Fruit fly (Drosophila melanogaster) whole organism: Measurements from ENCODE around the gene CG6154.

ENCODE experiments used
- CG8478 ChIP-seq: fragments of >200 bp; optimal IDR thresholded peaks from 2 replicates; lab custom pipeline; 2018; ENCODE audit warnings: inconsistent platforms
- Dll ChIP-seq: fragments of >200 bp; optimal IDR thresholded peaks from 2 replicates; lab custom pipeline; 2017
- EcR ChIP-seq, 2 experiments: fragments of >200 bp; optimal IDR thresholded peaks; 2 replicates each; lab custom pipeline; 2017; ENCODE audit warnings: missing biosample characterization in 2 of 2, missing genetic modification characterization in 2 of 2, missing genetic modification reagents in 2 of 2
- pan ChIP-seq: fragments of >200 bp; optimal IDR thresholded peaks from 2 replicates; lab custom pipeline; 2017
- psq ChIP-seq: fragments of >200 bp; optimal IDR thresholded peaks from 2 replicates; lab custom pipeline; 2017
- usp ChIP-seq: fragments of >200 bp; optimal IDR thresholded peaks from 2 replicates; lab custom pipeline; 2017; ENCODE audit warnings: missing biosample characterization, missing genetic modification characterization, mixed read lengths

Gene CG6154

DNA sequence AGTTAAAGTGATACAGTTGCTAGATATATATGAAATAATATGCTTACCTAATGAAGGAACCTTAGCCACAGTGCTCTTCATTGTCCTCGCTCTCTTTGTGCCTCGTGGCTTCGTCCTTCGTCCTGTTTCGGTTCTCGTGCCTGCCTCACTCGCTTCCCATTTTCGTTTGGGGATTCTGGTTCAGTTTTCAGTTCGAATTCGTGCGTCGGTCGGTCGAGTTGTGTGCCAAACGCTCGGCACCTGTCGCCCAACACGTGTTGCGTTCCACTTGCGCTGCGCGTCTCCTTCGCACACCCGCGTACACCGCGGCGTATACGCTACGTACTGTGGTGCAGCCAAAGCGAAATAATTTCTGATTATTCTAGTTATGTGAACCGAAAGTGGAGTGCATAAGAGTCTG, at the start of gene CG6154:
Gene CG6154, plus strand, starts transcription at position 185 of the 400 bp plus-strand sequence.
- TF ChIP-seq CG8478 (lab: Kevin White, UChicago) (no peak), Dll (lab: Kevin White, UChicago) (no peak), pan (lab: Kevin White, UChicago) (no peak), psq (lab: Kevin White, UChicago) (no peak), EcR (GFP tag; optimal IDR thresholded peaks at IDR 0.05; lab: Kevin White, UChicago) (no peak), usp (GFP tag; lab: Kevin White, UChicago) (no peak)

DNA sequence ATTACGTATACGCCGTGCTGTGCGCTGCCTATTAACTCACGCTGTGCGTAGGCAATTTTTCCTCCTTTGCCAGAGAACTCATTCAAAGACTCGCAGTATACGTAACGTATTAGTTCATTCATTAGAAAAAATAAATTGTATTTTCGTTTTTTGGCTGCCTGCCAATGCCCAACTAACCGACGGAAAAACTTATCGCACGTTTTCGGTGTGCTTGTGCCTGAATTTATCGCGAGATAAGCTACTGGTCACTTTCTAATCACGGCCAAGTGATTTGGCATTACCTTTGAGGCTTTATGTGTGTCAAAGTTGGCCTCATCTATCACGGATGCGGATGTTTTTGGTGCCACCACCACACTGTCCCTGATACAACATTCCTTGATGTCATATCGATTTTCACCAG, 49.5 kb upstream of the CG6154 start:
- TF ChIP-seq pan (lab: Kevin White, UChicago) (no peak), Dll (lab: Kevin White, UChicago) (no peak), CG8478 (lab: Kevin White, UChicago) (no peak), EcR (GFP tag; optimal IDR thresholded peaks at IDR 0.05; lab: Kevin White, UChicago) (no peak), psq (lab: Kevin White, UChicago) (no peak), usp (GFP tag; lab: Kevin White, UChicago) (no peak)

DNA sequence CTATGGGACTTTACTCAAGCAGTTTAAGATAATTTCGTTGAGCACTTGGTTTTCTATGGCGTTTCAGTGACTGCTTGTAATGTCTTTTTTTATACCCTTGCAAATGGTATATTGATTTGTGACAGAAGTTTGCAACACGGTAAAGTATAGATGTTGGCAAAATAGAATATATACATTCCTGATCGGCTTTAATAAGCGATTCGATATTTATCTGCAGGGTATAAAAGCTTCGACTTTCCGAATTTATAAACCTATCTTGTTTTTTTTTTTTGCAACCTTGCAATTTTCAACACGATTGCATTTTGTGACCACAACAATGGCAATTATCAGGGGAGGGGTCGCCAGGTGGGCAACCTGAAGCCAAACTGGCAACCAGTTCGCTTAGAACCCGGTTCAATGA, 48.2 kb upstream of the CG6154 start:
- TF ChIP-seq Dll (lab: Kevin White, UChicago) (no peak), EcR (GFP tag; optimal IDR thresholded peaks at IDR 0.05; lab: Kevin White, UChicago) (no peak), usp (GFP tag; lab: Kevin White, UChicago) (no peak), psq (lab: Kevin White, UChicago) (no peak), pan (lab: Kevin White, UChicago) (no peak), CG8478 (lab: Kevin White, UChicago) (no peak)

DNA sequence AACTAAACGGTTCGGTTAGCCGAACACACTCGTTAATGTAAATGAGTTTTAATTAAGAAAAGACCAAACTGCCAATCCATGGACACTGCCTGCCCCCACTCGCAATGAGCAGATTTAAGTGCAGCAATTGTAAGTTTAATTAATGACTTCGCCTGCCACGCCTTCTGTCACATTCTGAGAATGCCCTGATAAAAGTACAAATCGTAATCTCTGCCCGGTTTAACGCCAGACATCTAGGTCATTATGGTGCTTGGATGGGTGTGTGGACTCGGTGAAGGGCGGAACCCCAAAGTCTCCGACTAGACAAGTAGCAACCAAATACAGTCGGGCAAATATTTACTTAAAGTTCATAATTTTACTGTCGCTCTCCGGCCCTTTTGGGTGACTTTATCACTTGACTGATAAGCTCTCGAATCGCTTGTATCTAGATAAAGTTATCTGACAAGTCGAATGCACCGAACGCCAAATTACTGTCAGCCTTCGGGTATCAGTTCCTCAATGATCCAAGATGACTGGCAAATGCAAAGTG, 40.3 kb upstream of the CG6154 start:
- TF ChIP-seq EcR (GFP tag; optimal IDR thresholded peaks at IDR 0.05; lab: Kevin White, UChicago) (no peak), Dll (lab: Kevin White, UChicago) (no peak), pan (lab: Kevin White, UChicago) (no peak), CG8478 (lab: Kevin White, UChicago) (no peak), psq (lab: Kevin White, UChicago) (no peak), usp (GFP tag; lab: Kevin White, UChicago) (no peak)

DNA sequence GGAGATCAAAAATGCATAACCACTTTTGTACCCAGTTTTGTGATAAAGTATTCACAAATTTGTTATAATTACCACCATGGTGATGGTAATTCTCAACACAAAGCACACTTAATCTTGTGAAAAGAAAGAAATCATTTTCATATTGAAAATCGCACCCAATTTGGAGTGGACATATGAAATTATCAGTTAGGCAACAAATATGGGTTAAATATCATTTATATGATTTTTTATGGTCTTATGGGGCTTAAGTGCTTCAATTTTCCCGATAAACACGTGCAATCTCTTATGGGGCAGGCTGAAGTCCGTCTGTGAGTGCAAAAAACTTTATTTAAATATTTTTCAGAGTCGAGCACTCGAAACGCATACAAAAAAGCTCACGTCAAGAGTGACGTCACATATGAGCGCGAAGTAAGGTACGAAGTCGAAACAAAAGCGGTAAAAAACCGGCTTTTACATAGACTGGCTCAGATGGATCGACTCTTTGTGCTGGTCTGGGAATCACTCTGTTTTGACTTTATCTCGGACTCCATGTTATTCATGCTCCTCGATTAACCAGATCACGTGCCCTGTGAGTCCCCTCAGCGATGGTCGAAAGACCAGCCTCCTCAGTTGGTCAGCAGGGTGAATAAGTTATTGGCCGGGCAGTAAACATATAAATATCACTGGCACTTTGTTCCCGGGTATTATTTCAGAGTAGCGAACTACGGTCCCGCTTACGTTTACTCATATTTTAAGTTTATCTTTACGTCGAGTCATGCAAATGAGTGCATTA, 35.8 kb upstream of the CG6154 start:
- TF ChIP-seq CG8478 (lab: Kevin White, UChicago) (no peak), usp (GFP tag; lab: Kevin White, UChicago) (no peak), psq (lab: Kevin White, UChicago) (no peak), Dll (lab: Kevin White, UChicago) (no peak), EcR (GFP tag; optimal IDR thresholded peaks at IDR 0.05; lab: Kevin White, UChicago) (no peak), pan (lab: Kevin White, UChicago) (no peak)

DNA sequence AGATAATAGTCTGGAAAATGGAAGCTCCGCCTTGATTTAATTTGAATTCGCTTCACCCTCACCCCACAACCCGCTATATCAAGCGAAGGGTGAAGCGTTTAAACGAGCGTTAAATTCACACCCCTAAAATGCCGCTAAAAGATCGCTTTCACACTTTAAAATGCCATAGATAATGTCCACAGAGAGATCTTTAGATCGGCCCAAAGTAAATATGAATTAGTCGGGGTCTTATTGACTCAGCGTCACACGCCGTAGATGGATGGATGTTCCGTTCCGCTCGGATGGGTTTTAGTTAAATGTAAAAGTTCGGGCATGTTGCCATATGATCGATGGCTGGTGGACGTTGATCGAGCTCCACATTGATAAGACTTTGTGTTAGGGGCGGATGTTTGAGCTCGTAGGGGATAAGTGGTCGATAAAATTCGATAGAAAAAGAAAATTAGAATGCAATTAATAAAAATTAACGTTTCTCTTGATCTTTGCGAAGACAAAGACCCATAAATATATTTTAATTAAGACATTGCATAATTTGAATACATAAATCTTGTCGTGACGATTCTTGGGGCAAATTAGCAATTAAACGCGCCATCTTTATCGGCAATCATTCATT, 34.3 kb upstream of the CG6154 start:
- no peak for TF ChIP-seq usp (GFP tag; lab: Kevin White, UChicago)
- no peak for TF ChIP-seq Dll (lab: Kevin White, UChicago)
- TF ChIP-seq pan (lab: Kevin White, UChicago) = no peak
- no peak for TF ChIP-seq CG8478 (lab: Kevin White, UChicago)
- no peak for TF ChIP-seq psq (lab: Kevin White, UChicago)
- no peak for TF ChIP-seq EcR (GFP tag; optimal IDR thresholded peaks at IDR 0.05; lab: Kevin White, UChicago)

DNA sequence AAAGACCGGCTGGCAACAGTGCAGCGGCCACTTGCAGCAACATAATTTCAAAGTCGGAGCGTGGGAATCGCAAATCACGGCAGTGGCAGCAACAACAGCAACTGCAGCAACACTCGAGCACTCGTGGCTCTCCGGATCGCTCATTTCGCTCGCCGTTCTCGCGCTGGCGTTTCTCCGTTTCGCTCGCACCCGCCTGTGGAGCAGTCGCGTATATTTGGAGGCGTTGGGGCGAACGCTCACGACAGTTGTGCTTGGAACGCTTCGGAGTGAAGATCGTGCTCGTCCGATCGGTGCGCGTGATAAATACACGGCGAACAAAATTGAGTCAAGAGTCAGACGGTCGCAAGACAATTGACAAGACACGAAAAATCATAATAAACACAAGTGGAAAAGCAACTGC, 32.4 kb upstream of the CG6154 start, which contains the start of gene CG12290:
Gene CG12290, plus strand, starts transcription at position 233 of the 400 bp plus-strand sequence.
- peak; percentile 100 for TF ChIP-seq Dll (lab: Kevin White, UChicago)
- TF ChIP-seq CG8478 (lab: Kevin White, UChicago) = no peak

DNA sequence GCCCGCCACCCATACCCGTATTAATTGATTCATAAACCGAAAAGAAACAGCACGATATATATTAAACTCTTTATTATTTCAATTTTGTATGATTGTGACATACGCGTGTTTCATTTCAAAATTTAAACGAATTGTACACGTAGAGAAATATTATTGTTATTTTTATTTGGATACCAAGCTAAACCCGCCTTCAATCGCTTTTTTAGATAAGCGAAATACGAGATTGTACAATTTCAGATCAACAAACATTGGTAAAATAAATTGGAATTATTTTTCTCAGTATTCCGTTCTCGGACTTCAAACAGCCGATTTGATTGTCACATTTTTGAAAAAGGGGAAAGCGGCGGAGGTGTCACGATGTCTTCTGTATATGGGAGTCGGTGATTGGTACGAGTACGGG, 27.4 kb upstream of the CG6154 start:
- TF ChIP-seq EcR (GFP tag; optimal IDR thresholded peaks at IDR 0.05; lab: Kevin White, UChicago) = no peak
- TF ChIP-seq CG8478 (lab: Kevin White, UChicago) = no peak
- TF ChIP-seq psq (lab: Kevin White, UChicago) = no peak
- TF ChIP-seq pan (lab: Kevin White, UChicago) = no peak
- TF ChIP-seq Dll (lab: Kevin White, UChicago) = no peak
- TF ChIP-seq usp (GFP tag; lab: Kevin White, UChicago) = no peak

DNA sequence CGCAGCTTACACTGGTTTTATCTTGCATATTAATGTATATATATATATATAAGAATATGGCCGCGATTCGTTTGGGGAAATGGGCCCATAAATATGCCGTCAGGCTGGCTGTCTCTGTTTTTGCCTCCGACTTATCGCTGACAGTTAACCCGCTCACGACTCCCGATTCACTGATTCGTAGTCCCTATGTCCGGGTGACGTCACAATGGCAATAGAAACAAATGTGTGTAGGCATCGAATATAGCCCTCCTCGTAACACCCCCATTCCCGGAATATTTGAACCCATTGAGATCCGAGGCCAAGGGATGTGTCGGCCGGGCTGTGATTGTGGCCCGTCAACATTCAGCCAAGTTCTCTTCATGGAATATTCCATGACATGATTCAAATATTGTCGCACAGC, 25.0 kb upstream of the CG6154 start:
- no peak for TF ChIP-seq usp (GFP tag; lab: Kevin White, UChicago)
- TF ChIP-seq CG8478 (lab: Kevin White, UChicago) = no peak
- no peak for TF ChIP-seq pan (lab: Kevin White, UChicago)
- no peak for TF ChIP-seq Dll (lab: Kevin White, UChicago)
- TF ChIP-seq psq (lab: Kevin White, UChicago) = no peak
- no peak for TF ChIP-seq EcR (GFP tag; optimal IDR thresholded peaks at IDR 0.05; lab: Kevin White, UChicago)

DNA sequence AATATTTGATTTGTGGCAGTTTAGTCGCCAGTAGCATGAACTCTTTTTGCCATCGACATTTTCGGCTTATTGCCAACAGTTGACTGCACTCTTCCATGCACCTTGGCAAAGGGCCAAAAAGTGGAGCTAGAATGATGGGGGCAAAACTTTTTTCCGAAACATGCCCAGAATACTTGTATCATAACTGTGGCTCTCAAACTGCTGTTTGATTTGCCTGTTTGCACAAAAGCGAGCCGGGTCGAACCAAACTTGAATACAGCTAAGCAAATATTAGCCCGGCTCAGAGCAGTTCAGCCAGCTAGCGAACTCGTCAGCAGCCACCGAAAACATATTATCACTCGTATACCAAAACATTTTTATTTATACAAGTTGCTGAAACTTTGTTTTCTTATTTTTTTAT, 23.5 kb upstream of the CG6154 start:
- no peak for TF ChIP-seq CG8478 (lab: Kevin White, UChicago)
- TF ChIP-seq pan (lab: Kevin White, UChicago) = no peak
- TF ChIP-seq Dll (lab: Kevin White, UChicago) = no peak
- no peak for TF ChIP-seq EcR (GFP tag; optimal IDR thresholded peaks at IDR 0.05; lab: Kevin White, UChicago)
- TF ChIP-seq psq (lab: Kevin White, UChicago) = no peak
- TF ChIP-seq usp (GFP tag; lab: Kevin White, UChicago) = no peak
